Fruit fly (Drosophila melanogaster) whole organism, adult: ENCODE data around the gene lwr.

Source experiments
- CG11617 ChIP-seq: fragments of 200-800 bp; sonication (Bioruptor generic); optimal IDR thresholded peaks from 2 replicates; lab custom pipeline; 2017; ENCODE audit warnings: mild to moderate bottlenecking, missing biosample characterization, missing genetic modification reagents, missing genetic modification characterization
- CG12768 ChIP-seq: fragments of 200-800 bp; sonication (Bioruptor generic); optimal IDR thresholded peaks from 2 replicates; lab custom pipeline; 2017; ENCODE audit warnings: missing biosample characterization, missing genetic modification characterization, mild to moderate bottlenecking, moderate library complexity, missing genetic modification reagents
- CG14711 ChIP-seq: fragments of 200-800 bp; sonication (Bioruptor generic); optimal IDR thresholded peaks from 2 replicates; lab custom pipeline; 2018; ENCODE audit warnings: missing biosample characterization, mild to moderate bottlenecking, missing genetic modification characterization, moderate library complexity
- CG1620 ChIP-seq: fragments of 200-800 bp; sonication (Bioruptor generic); optimal IDR thresholded peaks from 2 replicates; lab custom pipeline; 2016; ENCODE audit warnings: missing biosample characterization, missing genetic modification characterization
- CG33017 ChIP-seq: fragments of 200-800 bp; sonication (Bioruptor generic); optimal IDR thresholded peaks from 2 replicates; lab custom pipeline; 2018; ENCODE audit warnings: missing biosample characterization, mild to moderate bottlenecking, missing genetic modification characterization, moderate library complexity
- CG5204 ChIP-seq: fragments of 200-800 bp; sonication (Bioruptor generic); optimal IDR thresholded peaks from 2 replicates; lab custom pipeline; 2016; ENCODE audit warnings: missing biosample characterization, missing genetic modification characterization
- CG7045 ChIP-seq: fragments of 200-800 bp; sonication (Bioruptor generic); optimal IDR thresholded peaks from 2 replicates; lab custom pipeline; 2017; ENCODE audit warnings: missing biosample characterization, mild to moderate bottlenecking, missing genetic modification characterization
- CG7101 ChIP-seq: fragments of 200-800 bp; sonication (Bioruptor generic); optimal IDR thresholded peaks from 2 replicates; lab custom pipeline; 2018; ENCODE audit warnings: missing biosample characterization, mild to moderate bottlenecking, missing genetic modification characterization, moderate library complexity
- Clk ChIP-seq: fragments of 200-800 bp; sonication (Bioruptor generic); optimal IDR thresholded peaks from 2 replicates; lab custom pipeline; 2017; ENCODE audit warnings: missing biosample characterization, missing genetic modification characterization
- Crg-1 ChIP-seq: fragments of 200-800 bp; sonication (Bioruptor generic); optimal IDR thresholded peaks from 2 replicates; lab custom pipeline; 2016; ENCODE audit warnings: missing biosample characterization, missing genetic modification characterization
- Hr96 ChIP-seq: fragments of 200-800 bp; sonication (Bioruptor generic); optimal IDR thresholded peaks from 2 replicates; lab custom pipeline; 2016; ENCODE audit warnings: missing biosample characterization, missing genetic modification characterization
- Mnt ChIP-seq: fragments of 200-800 bp; sonication (Bioruptor generic); optimal IDR thresholded peaks from 2 replicates; lab custom pipeline; 2016; ENCODE audit warnings: missing biosample characterization, mild to moderate bottlenecking, missing genetic modification characterization
- bab1 ChIP-seq: fragments of 200-800 bp; sonication (Bioruptor generic); optimal IDR thresholded peaks from 3 replicates; lab custom pipeline; 2019; ENCODE audit warnings: missing biosample characterization, mild to moderate bottlenecking, missing genetic modification characterization, moderate library complexity
- cic ChIP-seq: fragments of 200-800 bp; sonication (Bioruptor generic); optimal IDR thresholded peaks from 2 replicates; lab custom pipeline; 2017; ENCODE audit warnings: missing biosample characterization, mild to moderate bottlenecking, missing genetic modification characterization, moderate library complexity
- cnc ChIP-seq, 2 experiments: fragments of >200 bp; optimal IDR thresholded peaks; 2 replicates each; lab custom pipeline; 2017
- kay ChIP-seq: fragments of 200-800 bp; sonication (Bioruptor generic); peaks from one replicate; lab custom pipeline; 2016; ENCODE audit warnings: missing biosample characterization, missing genetic modification characterization, borderline replicate concordance
- ovo ChIP-seq: fragments of 200-800 bp; sonication (Bioruptor generic); optimal IDR thresholded peaks from 2 replicates; lab custom pipeline; 2016; ENCODE audit warnings: missing biosample characterization, missing genetic modification characterization
- pad ChIP-seq: fragments of 200-800 bp; sonication (Bioruptor generic); optimal IDR thresholded peaks from 3 replicates; lab custom pipeline; 2017; ENCODE audit warnings: missing biosample characterization, missing genetic modification characterization, mild to moderate bottlenecking, moderate library complexity, missing genetic modification reagents
- tj ChIP-seq: fragments of 200-800 bp; sonication (Bioruptor generic); optimal IDR thresholded peaks from 3 replicates; lab custom pipeline; 2017; ENCODE audit warnings: missing biosample characterization, mild to moderate bottlenecking, missing genetic modification characterization, moderate library complexity
- toe ChIP-seq: fragments of 200-800 bp; sonication (Bioruptor generic); optimal IDR thresholded peaks from 2 replicates; lab custom pipeline; 2016; ENCODE audit warnings: missing biosample characterization, missing genetic modification characterization

Gene lwr

dm6 chr2L:533734-534133 lies 8.6 kb downstream of the lwr start:
- TF ChIP-seq tj (GFP tag; lab: Kevin White, UChicago) (no peak), bab1 (no peak), CG11617 (GFP tag; lab: Kevin White, UChicago) (no peak), CG12768 (GFP tag; lab: Kevin White, UChicago) (no peak), CG7045 (no peak), CG14711 (tag; lab: Kevin White, UChicago) (no peak), CG1620 (GFP tag; lab: Kevin White, UChicago) (no peak), ovo (GFP tag; lab: Kevin White, UChicago) (no peak), cnc (optimal IDR thresholded peaks at IDR 0.05; lab: Kevin White, UChicago) (no peak), CG33017 (no peak), CG5204 (GFP tag; lab: Kevin White, UChicago) (no peak), Crg-1 (GFP tag; lab: Kevin White, UChicago) (no peak)

- TF ChIP-seq toe (GFP tag; lab: Kevin White, UChicago) = no peak
- TF ChIP-seq Hr96 = no peak
- no peak for TF ChIP-seq cic (GFP tag; lab: Kevin White, UChicago)
- TF ChIP-seq CG12768 (GFP tag; lab: Kevin White, UChicago) = no peak
- TF ChIP-seq CG5204 (GFP tag; lab: Kevin White, UChicago) = no peak
- no peak for TF ChIP-seq Crg-1 (GFP tag; lab: Kevin White, UChicago)
- TF ChIP-seq Mnt (GFP tag; lab: Kevin White, UChicago) = no peak
- no peak for TF ChIP-seq CG7101
- TF ChIP-seq CG1620 (GFP tag; lab: Kevin White, UChicago) = no peak
- TF ChIP-seq CG7045 = no peak
- TF ChIP-seq cnc (optimal IDR thresholded peaks at IDR 0.05; lab: Kevin White, UChicago) = no peak
- TF ChIP-seq pad (GFP tag; lab: Kevin White, UChicago) = no peak
These were observed 12.1 kb downstream of the lwr start for dm6 chr2L:530245-530644.

- TF ChIP-seq Mnt (GFP tag; lab: Kevin White, UChicago) (no peak), cic (GFP tag; lab: Kevin White, UChicago) (no peak), tj (GFP tag; lab: Kevin White, UChicago) (no peak), toe (GFP tag; lab: Kevin White, UChicago) (no peak), Clk (no peak), CG7045 (no peak), cnc (optimal IDR thresholded peaks at IDR 0.05; lab: Kevin White, UChicago) (no peak), bab1 (no peak), Crg-1 (GFP tag; lab: Kevin White, UChicago) (no peak), CG11617 (GFP tag; lab: Kevin White, UChicago) (no peak), pad (GFP tag; lab: Kevin White, UChicago) (no peak), CG12768 (GFP tag; lab: Kevin White, UChicago) (no peak), CG14711 (tag; lab: Kevin White, UChicago) (no peak), CG7101 (no peak), kay (no peak), Hr96 (no peak), ovo (GFP tag; lab: Kevin White, UChicago) (no peak)
These were observed 14.7 kb downstream of the lwr start for dm6 chr2L:527689-528088.

dm6 chr2L:526924-527307 lies 15.5 kb downstream of the lwr start:
- no peak for TF ChIP-seq bab1
- no peak for TF ChIP-seq Crg-1 (GFP tag; lab: Kevin White, UChicago)
- TF ChIP-seq CG7045 = no peak
- no peak for TF ChIP-seq CG11617 (GFP tag; lab: Kevin White, UChicago)
- no peak for TF ChIP-seq kay
- TF ChIP-seq pad (GFP tag; lab: Kevin White, UChicago) = no peak
- no peak for TF ChIP-seq toe (GFP tag; lab: Kevin White, UChicago)
- no peak for TF ChIP-seq CG14711 (tag; lab: Kevin White, UChicago)
- no peak for TF ChIP-seq cic (GFP tag; lab: Kevin White, UChicago)
- TF ChIP-seq cnc (optimal IDR thresholded peaks at IDR 0.05; lab: Kevin White, UChicago) = no peak
- no peak for TF ChIP-seq tj (GFP tag; lab: Kevin White, UChicago)
- no peak for TF ChIP-seq CG12768 (GFP tag; lab: Kevin White, UChicago)

dm6 chr2L:526192-526923 lies 16.0 kb downstream of the lwr start:
- TF ChIP-seq cnc (optimal IDR thresholded peaks at IDR 0.05; lab: Kevin White, UChicago) = no peak
- TF ChIP-seq Mnt (GFP tag; lab: Kevin White, UChicago) = no peak
- TF ChIP-seq Crg-1 (GFP tag; lab: Kevin White, UChicago) = no peak
- TF ChIP-seq CG1620 (GFP tag; lab: Kevin White, UChicago) = no peak
- TF ChIP-seq CG14711 (tag; lab: Kevin White, UChicago) = no peak
- TF ChIP-seq CG11617 (GFP tag; lab: Kevin White, UChicago) = no peak
- TF ChIP-seq Hr96 = peak; percentile 15
- no peak for TF ChIP-seq CG7045
- peak; percentile 79 for TF ChIP-seq tj (GFP tag; lab: Kevin White, UChicago)
- no peak for TF ChIP-seq pad (GFP tag; lab: Kevin White, UChicago)

dm6 chr2L:525547-526180 lies 16.7 kb downstream of the lwr start:
- TF ChIP-seq ovo (GFP tag; lab: Kevin White, UChicago) = no peak
- no peak for TF ChIP-seq Crg-1 (GFP tag; lab: Kevin White, UChicago)
- no peak for TF ChIP-seq Mnt (GFP tag; lab: Kevin White, UChicago)
- no peak for TF ChIP-seq CG33017
- TF ChIP-seq CG5204 (GFP tag; lab: Kevin White, UChicago) = no peak
- TF ChIP-seq CG14711 (tag; lab: Kevin White, UChicago) = no peak
- TF ChIP-seq tj (GFP tag; lab: Kevin White, UChicago) = no peak
- TF ChIP-seq toe (GFP tag; lab: Kevin White, UChicago) = no peak
